Worm (Caenorhabditis elegans) whole organism, L2 larva: Measurements from ENCODE around the gene srg-38.

Experiments
- C34F6.9 ChIP-seq: fragments of 150-350 bp; optimal IDR thresholded peaks from 2 replicates; lab custom pipeline; 2014; ENCODE audit warnings: missing biosample characterization, missing genetic modification characterization
- F13H6.1 ChIP-seq: sonication (generic microtip); optimal IDR thresholded peaks from 2 replicates; lab custom pipeline; 2016; ENCODE audit warnings: missing genetic modification characterization, missing compliant biosample characterization
- egl-27 ChIP-seq: sonication (generic microtip); optimal IDR thresholded peaks from 3 replicates; lab custom pipeline; 2017; ENCODE audit warnings: missing biosample characterization, missing genetic modification reagents, missing genetic modification characterization
- nhr-11 ChIP-seq: fragments of 150-350 bp; optimal IDR thresholded peaks from 2 replicates; lab custom pipeline; 2014; ENCODE audit warnings: missing biosample characterization, missing genetic modification characterization
- nhr-23 ChIP-seq: fragments of 150-350 bp; optimal IDR thresholded peaks from 2 replicates; lab custom pipeline; 2014; ENCODE audit warnings: missing biosample characterization, missing genetic modification reagents, missing genetic modification characterization
- nhr-237 ChIP-seq: fragments of 150-350 bp; optimal IDR thresholded peaks from 2 replicates; lab custom pipeline; 2014; ENCODE audit warnings: missing biosample characterization, missing genetic modification characterization
- skn-1 ChIP-seq: sonication (generic microtip); optimal IDR thresholded peaks from 2 replicates; lab custom pipeline; 2017; ENCODE audit warnings: missing biosample characterization, missing genetic modification characterization
- zag-1 ChIP-seq: fragments of 150-350 bp; optimal IDR thresholded peaks from 2 replicates; lab custom pipeline; 2014; ENCODE audit warnings: missing biosample characterization, missing genetic modification characterization
- ztf-1 ChIP-seq: fragments of 200-800 bp; sonication (Bioruptor generic); conservative IDR thresholded peaks from 2 replicates; pipeline ENCODE4 v1.3.6; 2022; ENCODE audit warnings: missing genetic modification characterization, missing compliant biosample characterization
- ztf-4 ChIP-seq: fragments of 150-350 bp; optimal IDR thresholded peaks from 2 replicates; lab custom pipeline; 2014; ENCODE audit warnings: missing biosample characterization, missing genetic modification characterization

- TF ChIP-seq egl-27 (tag; lab: Kevin White, UChicago) (no peak), C34F6.9 (tag; lab: Kevin White, UChicago) (no peak), ztf-1 (GFP tag; lab: Robert Waterston, UW) (no peak), nhr-11 (no peak), ztf-4 (tag; lab: Kevin White, UChicago) (no peak), F13H6.1 (no peak), nhr-23 (no peak), zag-1 (tag; lab: Kevin White, UChicago) (no peak), nhr-237 (no peak), skn-1 (tag; lab: Kevin White, UChicago) (no peak)
Observed at ce11 chrV:11156589-11156988, 1.1 kb upstream of the srg-38 start.
